Worm (Caenorhabditis elegans) whole organism, late embryonic: ENCODE results near the gene dars-1.

Experiments used
- ceh-31 ChIP-seq: sonication (generic microtip); optimal IDR thresholded peaks from 2 replicates; lab custom pipeline; 2016; ENCODE audit warnings: missing genetic modification characterization, missing compliant biosample characterization
- nhr-232 ChIP-seq: sonication (generic microtip); optimal IDR thresholded peaks from 2 replicates; lab custom pipeline; 2016; ENCODE audit warnings: missing genetic modification characterization, missing compliant biosample characterization
- pqm-1 ChIP-seq: sonication (generic microtip); optimal IDR thresholded peaks from 2 replicates; lab custom pipeline; 2016; ENCODE audit warnings: missing genetic modification characterization, missing compliant biosample characterization
- tbx-2 ChIP-seq: sonication (generic microtip); optimal IDR thresholded peaks from 2 replicates; lab custom pipeline; 2016; ENCODE audit warnings: missing genetic modification characterization, missing compliant biosample characterization

- TF ChIP-seq ceh-31 (tag; lab: Kevin White, UChicago) (no peak), nhr-232 (tag; lab: Kevin White, UChicago) (no peak), tbx-2 (tag; lab: Kevin White, UChicago) (no peak), pqm-1 (tag; lab: Kevin White, UChicago) (no peak)
Observed at ce11 chrIII:9461894-9462784, 28.9 kb downstream of the dars-1 start.
